Fruit fly (Drosophila melanogaster) whole organism, embryonic: ENCODE data around the gene Ufl1.

Experiments
- Atf6 ChIP-seq: fragments of 200-800 bp; sonication (Bioruptor generic); IDR thresholded peaks from 2 replicates; pipeline ENCODE4 v1.3.6; 2022; ENCODE audit warnings: missing biosample characterization, missing genetic modification characterization
- CG10565 ChIP-seq: fragments of 200-800 bp; sonication (Bioruptor generic); optimal IDR thresholded peaks from 3 replicates; lab custom pipeline; 2016; ENCODE audit warnings: missing biosample characterization, mild to moderate bottlenecking, missing genetic modification characterization
- CG10654 ChIP-seq: fragments of 200-800 bp; sonication (Bioruptor generic); optimal IDR thresholded peaks from 2 replicates; lab custom pipeline; 2016; ENCODE audit warnings: missing biosample characterization, missing genetic modification characterization
- CG11085 ChIP-seq: fragments of 200-800 bp; sonication (Bioruptor generic); IDR thresholded peaks from 2 replicates; pipeline ENCODE4 v1.3.6; 2022; ENCODE audit warnings: missing biosample characterization, missing genetic modification characterization
- CG11723 ChIP-seq: fragments of 200-800 bp; sonication (Bioruptor generic); optimal IDR thresholded peaks from 2 replicates; lab custom pipeline; 2017; ENCODE audit warnings: missing biosample characterization, mild to moderate bottlenecking, missing genetic modification characterization
- CG13296 ChIP-seq: fragments of 200-800 bp; sonication (Bioruptor generic); optimal IDR thresholded peaks from 3 replicates; lab custom pipeline; 2018; ENCODE audit warnings: missing biosample characterization, mild to moderate bottlenecking, missing genetic modification characterization
- CG14667 ChIP-seq: fragments of 200-800 bp; sonication (Bioruptor generic); IDR thresholded peaks from 2 replicates; pipeline ENCODE4 v1.3.6; 2022; ENCODE audit warnings: missing biosample characterization, missing genetic modification characterization
- CG18262 ChIP-seq: fragments of 200-800 bp; optimal IDR thresholded peaks from 3 replicates; lab custom pipeline; 2019; ENCODE audit warnings: missing biosample characterization, mild to moderate bottlenecking, missing genetic modification characterization, moderate library complexity
- CG33557 ChIP-seq: fragments of 200-800 bp; sonication (Bioruptor generic); optimal IDR thresholded peaks from 2 replicates; lab custom pipeline; 2019; ENCODE audit warnings: missing biosample characterization, mild to moderate bottlenecking, missing genetic modification characterization, moderate library complexity
- CG4282 ChIP-seq: fragments of 200-800 bp; sonication (Bioruptor generic); optimal IDR thresholded peaks from 2 replicates; lab custom pipeline; 2016; ENCODE audit warnings: missing biosample characterization, missing genetic modification characterization
- CG5180 ChIP-seq: fragments of 200-800 bp; sonication (Bioruptor generic); optimal IDR thresholded peaks from 3 replicates; lab custom pipeline; 2017; ENCODE audit warnings: missing biosample characterization, missing genetic modification characterization, mild to moderate bottlenecking, moderate library complexity, missing genetic modification reagents
- CG6175 ChIP-seq: fragments of 200-800 bp; sonication (Bioruptor generic); IDR thresholded peaks from 3 replicates; pipeline ENCODE4 v1.3.6; 2022; ENCODE audit warnings: missing biosample characterization, missing genetic modification characterization
- CG7987 ChIP-seq: fragments of 200-800 bp; sonication (Bioruptor generic); optimal IDR thresholded peaks from 2 replicates; lab custom pipeline; 2018; ENCODE audit warnings: missing biosample characterization, mild to moderate bottlenecking, missing genetic modification characterization, moderate library complexity
- D ChIP-seq, 2 experiments: fragments of 200-800 bp in 1 of 2; fragments of >200 bp in 1 of 2; sonication (Bioruptor generic) in 1 of 2; optimal IDR thresholded peaks; 2 replicates in 1 of 2; 3 replicates in 1 of 2; lab custom pipeline; 2017; ENCODE audit warnings: mild to moderate bottlenecking in 1 of 2, missing biosample characterization in 1 of 2, missing genetic modification characterization in 1 of 2, missing genetic modification reagents in 1 of 2
- Dek ChIP-seq: fragments of 200-800 bp; sonication (Bioruptor generic); optimal IDR thresholded peaks from 3 replicates; lab custom pipeline; 2019; ENCODE audit warnings: missing biosample characterization, mild to moderate bottlenecking, missing genetic modification characterization, moderate library complexity
- Dll ChIP-seq: fragments of 200-800 bp; sonication (Bioruptor generic); IDR thresholded peaks from 4 replicates; pipeline ENCODE4 v1.3.6; 2022; ENCODE audit warnings: missing biosample characterization, missing genetic modification characterization; ENCODE audit not compliant: partially characterized antibody
- HLH4C ChIP-seq: fragments of 200-800 bp; sonication (Bioruptor generic); IDR thresholded peaks from 3 replicates; pipeline ENCODE4 v1.3.6; 2022; ENCODE audit warnings: missing biosample characterization, missing genetic modification characterization; ENCODE audit not compliant: partially characterized antibody
- Hey ChIP-seq: fragments of 200-800 bp; sonication (Bioruptor generic); optimal IDR thresholded peaks from 3 replicates; lab custom pipeline; 2018; ENCODE audit warnings: missing biosample characterization, mild to moderate bottlenecking, missing genetic modification characterization
- Hmx ChIP-seq: fragments of 200-800 bp; sonication (Bioruptor generic); optimal IDR thresholded peaks from 2 replicates; lab custom pipeline; 2016; ENCODE audit warnings: missing biosample characterization, missing genetic modification characterization
- Hr39 ChIP-seq: fragments of >200 bp; optimal IDR thresholded peaks from 2 replicates; lab custom pipeline; 2017
- Lpt ChIP-seq: fragments of >200 bp; optimal IDR thresholded peaks from 2 replicates; lab custom pipeline; 2018; ENCODE audit warnings: missing biosample characterization, missing genetic modification characterization
- MTF-1 ChIP-seq: fragments of 200-800 bp; sonication (Bioruptor generic); optimal IDR thresholded peaks from 2 replicates; lab custom pipeline; 2018; ENCODE audit warnings: missing biosample characterization, mild to moderate bottlenecking, missing genetic modification characterization, borderline replicate concordance
- Med ChIP-seq: fragments of 200-800 bp; sonication (Bioruptor generic); peaks from one replicate; lab custom pipeline; 2016; ENCODE audit warnings: missing biosample characterization, missing genetic modification characterization, mild to moderate bottlenecking, inconsistent platforms, moderate library complexity
- Oli ChIP-seq: fragments of 200-800 bp; sonication (Bioruptor generic); optimal IDR thresholded peaks from 2 replicates; lab custom pipeline; 2018; ENCODE audit warnings: missing biosample characterization, mild to moderate bottlenecking, missing genetic modification characterization, moderate library complexity
- Sox100B ChIP-seq: fragments of 200-800 bp; sonication (Bioruptor generic); optimal IDR thresholded peaks from 3 replicates; lab custom pipeline; 2018; ENCODE audit warnings: missing biosample characterization, mild to moderate bottlenecking, missing genetic modification characterization
- Spps ChIP-seq: fragments of 200-800 bp; sonication (Bioruptor generic); optimal IDR thresholded peaks from 2 replicates; lab custom pipeline; 2018; ENCODE audit warnings: missing biosample characterization, mild to moderate bottlenecking, missing genetic modification characterization
- Sry-β ChIP-seq: fragments of 200-800 bp; sonication (Bioruptor generic); optimal IDR thresholded peaks from 2 replicates; lab custom pipeline; 2018; ENCODE audit warnings: missing biosample characterization, mild to moderate bottlenecking, missing genetic modification characterization, moderate library complexity
- chinmo ChIP-seq: fragments of 200-800 bp; sonication (Bioruptor generic); IDR thresholded peaks from 4 replicates; pipeline ENCODE4 v1.3.6; 2022; ENCODE audit warnings: missing biosample characterization, missing genetic modification characterization; ENCODE audit not compliant: partially characterized antibody
- crc ChIP-seq: fragments of 200-800 bp; sonication (Bioruptor generic); optimal IDR thresholded peaks from 2 replicates; lab custom pipeline; 2016; ENCODE audit warnings: missing biosample characterization, missing genetic modification characterization
- da ChIP-seq: fragments of 200-800 bp; sonication (Bioruptor generic); optimal IDR thresholded peaks from 2 replicates; lab custom pipeline; 2016; ENCODE audit warnings: missing biosample characterization, missing genetic modification characterization
- dmrt11E ChIP-seq: fragments of 200-800 bp; sonication (Bioruptor generic); optimal IDR thresholded peaks from 3 replicates; lab custom pipeline; 2018; ENCODE audit warnings: missing biosample characterization, mild to moderate bottlenecking, missing genetic modification characterization, moderate library complexity
- exex ChIP-seq: fragments of 200-800 bp; sonication (Bioruptor generic); optimal IDR thresholded peaks from 4 replicates; lab custom pipeline; 2018; ENCODE audit warnings: missing biosample characterization, mild to moderate bottlenecking, missing genetic modification characterization, moderate library complexity
- fd96Cb ChIP-seq: fragments of 200-800 bp; sonication (Bioruptor generic); optimal IDR thresholded peaks from 2 replicates; lab custom pipeline; 2018; ENCODE audit warnings: missing biosample characterization, mild to moderate bottlenecking, missing genetic modification characterization, moderate library complexity
- gcm ChIP-seq: fragments of 200-800 bp; sonication (Bioruptor generic); optimal IDR thresholded peaks from 2 replicates; lab custom pipeline; 2019; ENCODE audit warnings: missing biosample characterization, mild to moderate bottlenecking, missing genetic modification characterization, moderate library complexity
- gcm2 ChIP-seq: fragments of 200-800 bp; sonication (Bioruptor generic); optimal IDR thresholded peaks from 2 replicates; lab custom pipeline; 2016; ENCODE audit warnings: missing biosample characterization, missing genetic modification characterization
- gro ChIP-seq: fragments of 200-800 bp; sonication (Bioruptor generic); optimal IDR thresholded peaks from 2 replicates; lab custom pipeline; 2016; ENCODE audit warnings: missing biosample characterization, missing genetic modification characterization
- ind ChIP-seq: fragments of 200-800 bp; sonication (Bioruptor generic); optimal IDR thresholded peaks from 3 replicates; lab custom pipeline; 2016; ENCODE audit warnings: missing biosample characterization, missing genetic modification characterization
- jing ChIP-seq: fragments of 200-800 bp; sonication (Bioruptor generic); optimal IDR thresholded peaks from 2 replicates; lab custom pipeline; 2018; ENCODE audit warnings: missing biosample characterization, mild to moderate bottlenecking, missing genetic modification characterization
- kay ChIP-seq: fragments of 200-800 bp; sonication (Bioruptor generic); optimal IDR thresholded peaks from 2 replicates; lab custom pipeline; 2016; ENCODE audit warnings: missing biosample characterization, missing genetic modification characterization
- lmd ChIP-seq: fragments of 200-800 bp; sonication (Bioruptor generic); IDR thresholded peaks from 2 replicates; pipeline ENCODE4 v1.3.6; 2022; ENCODE audit warnings: missing biosample characterization, missing genetic modification characterization
- maf-S ChIP-seq: fragments of 200-800 bp; sonication (Bioruptor generic); optimal IDR thresholded peaks from 2 replicates; lab custom pipeline; 2016; ENCODE audit warnings: missing biosample characterization, missing genetic modification characterization
- nerfin-1 ChIP-seq: fragments of 200-800 bp; sonication (Bioruptor generic); optimal IDR thresholded peaks from 3 replicates; lab custom pipeline; 2019; ENCODE audit warnings: missing biosample characterization, mild to moderate bottlenecking, missing genetic modification characterization, moderate library complexity
- onecut ChIP-seq: fragments of 200-800 bp; sonication (Bioruptor generic); IDR thresholded peaks from 2 replicates; pipeline ENCODE4 v1.3.6; 2022; ENCODE audit warnings: missing biosample characterization, missing genetic modification characterization
- pzg ChIP-seq: fragments of 200-800 bp; sonication (Bioruptor generic); optimal IDR thresholded peaks from 3 replicates; lab custom pipeline; 2018; ENCODE audit warnings: missing biosample characterization, mild to moderate bottlenecking, missing genetic modification characterization, moderate library complexity
- sim ChIP-seq: fragments of 200-800 bp; sonication (Bioruptor generic); IDR thresholded peaks from 2 replicates; pipeline ENCODE4 v1.3.6; 2022; ENCODE audit warnings: missing biosample characterization, missing genetic modification characterization
- sima ChIP-seq: fragments of 200-800 bp; sonication (Bioruptor generic); optimal IDR thresholded peaks from 2 replicates; lab custom pipeline; 2016; ENCODE audit warnings: missing biosample characterization, missing genetic modification characterization
- sna ChIP-seq: fragments of 200-800 bp; sonication (Bioruptor generic); IDR thresholded peaks from 2 replicates; pipeline ENCODE4 v1.3.6; 2022; ENCODE audit warnings: missing biosample characterization, missing genetic modification characterization; ENCODE audit not compliant: partially characterized antibody
- stc ChIP-seq: fragments of 200-800 bp; sonication (Bioruptor generic); IDR thresholded peaks from 2 replicates; pipeline ENCODE4 v1.3.6; 2022; ENCODE audit warnings: missing biosample characterization, missing genetic modification characterization
- toy ChIP-seq: fragments of 200-800 bp; sonication (Bioruptor generic); IDR thresholded peaks from 2 replicates; pipeline ENCODE4 v1.3.6; 2022; ENCODE audit warnings: missing biosample characterization, missing genetic modification characterization

The Ufl1 gene

dm6 chr3R:7089522-7090336 is 15.5 kb upstream of the Ufl1 start (continued):
- TF ChIP-seq Hmx (GFP tag; lab: Kevin White, UChicago) (no peak), D (optimal IDR thresholded peaks at IDR 0.05; lab: Kevin White, UChicago) (peak; percentile 93), D (GFP tag; optimal IDR thresholded peaks at IDR 0.05; lab: Kevin White, UChicago) (no peak), Sox100B (GFP tag; lab: Kevin White, UChicago) (no peak), CG6175 (GFP tag; lab: Robert Waterston, UW) (no peak), Atf6 (GFP tag; lab: Robert Waterston, UW) (no peak), Dek (tag; lab: Kevin White, UChicago) (no peak), CG33557 (GFP tag; lab: Kevin White, UChicago) (no peak), CG11085 (GFP tag; lab: Robert Waterston, UW) (no peak), da (GFP tag; lab: Kevin White, UChicago) (peak; percentile 53), CG11723 (GFP tag; lab: Kevin White, UChicago) (no peak), Lpt (no peak), Dll (GFP tag; lab: Robert Waterston, UW) (no peak), onecut (GFP tag; lab: Robert Waterston, UW) (peak; percentile 62; the same call in 1 of the 2 replicates), sima (no peak), maf-S (GFP tag; lab: Kevin White, UChicago) (no peak), CG18262 (tag; lab: Kevin White, UChicago) (no peak), exex (tag; lab: Kevin White, UChicago) (no peak), kay (no peak), CG10565 (GFP tag; lab: Kevin White, UChicago) (no peak), sim (no peak), Hr39 (lab: Kevin White, UChicago) (no peak), gro (GFP tag; lab: Kevin White, UChicago) (no peak), Sry-β (GFP tag; lab: Kevin White, UChicago) (no peak), ind (GFP tag; lab: Kevin White, UChicago) (no peak), pzg (GFP tag; lab: Kevin White, UChicago) (no peak), stc (GFP tag; lab: Robert Waterston, UW) (no peak), crc (GFP tag; lab: Kevin White, UChicago) (no peak), sna (no peak), CG14667 (GFP tag; lab: Robert Waterston, UW) (no peak), chinmo (no peak; the same call in 2 of the 4 replicates), Oli (tag; lab: Kevin White, UChicago) (no peak), CG5180 (no peak), CG7987 (GFP tag; lab: Kevin White, UChicago) (no peak), CG4282 (no peak), fd96Cb (tag; lab: Kevin White, UChicago) (no peak), gcm (GFP tag; lab: Kevin White, UChicago) (no peak), HLH4C (GFP tag; lab: Robert Waterston, UW) (no peak), lmd (GFP tag; lab: Robert Waterston, UW) (no peak), jing (GFP tag; lab: Kevin White, UChicago) (no peak), Hey (tag; lab: Kevin White, UChicago) (no peak), Spps (tag; lab: Kevin White, UChicago) (no peak), CG13296 (GFP tag; lab: Kevin White, UChicago) (no peak), gcm2 (GFP tag; lab: Kevin White, UChicago) (no peak), MTF-1 (no peak), toy (GFP tag; lab: Robert Waterston, UW) (no peak), Med (peak; percentile 41), nerfin-1 (tag; lab: Kevin White, UChicago) (peak; percentile 67), dmrt11E (no peak), CG10654 (GFP tag; lab: Kevin White, UChicago) (no peak)
